Worm (Caenorhabditis elegans): ENCODE results near the gene col-180.

The col-180 gene

ce11 chrX:11666545-11667177 lies 45.4 kb downstream of the col-180 start, which contains the start of gene noca-2 (continued):
- TF ChIP-seq pqm-1 (tag; optimal IDR thresholded peaks at IDR 0.05) (no peak), fkh-4 (tag; optimal IDR thresholded peaks at IDR 0.05; ENCODE audit: borderline replicate concordance) (no peak), zag-1 (tag; optimal IDR thresholded peaks at IDR 0.05) (no peak)

- TF ChIP-seq C04F5.9 (tag; optimal IDR thresholded peaks at IDR 0.05) (no peak), snpc-4 (tag; optimal IDR thresholded peaks at IDR 0.05) (no peak), F16B12.6 (tag; optimal IDR thresholded peaks at IDR 0.05) (no peak), blmp-1 (tag; optimal IDR thresholded peaks at IDR 0.05) (peak; percentile 96), dpl-1 (GFP tag; optimal IDR thresholded peaks at IDR 0.05) (no peak), hlh-17 (GFP tag; optimal IDR thresholded peaks at IDR 0.05; ENCODE audit: borderline replicate concordance) (no peak), elt-3 (tag; optimal IDR thresholded peaks at IDR 0.05) (peak in 1 of 6 experiments; percentile 16)
Measured at ce11 chrX:11665522-11666017, 46.5 kb downstream of the col-180 start.

- TF ChIP-seq lin-14 (GFP tag; optimal IDR thresholded peaks at IDR 0.05) (peak; percentile 1), efl-1 (optimal IDR thresholded peaks at IDR 0.05) (no peak), efl-1 (GFP tag; optimal IDR thresholded peaks at IDR 0.05 in 1 of 2) (peak in 1 of 2 experiments; percentile 86), snu-23 (GFP tag; optimal IDR thresholded peaks at IDR 0.05) (no peak)
Measured at ce11 chrX:11664184-11664583, 47.9 kb downstream of the col-180 start.

DNA sequence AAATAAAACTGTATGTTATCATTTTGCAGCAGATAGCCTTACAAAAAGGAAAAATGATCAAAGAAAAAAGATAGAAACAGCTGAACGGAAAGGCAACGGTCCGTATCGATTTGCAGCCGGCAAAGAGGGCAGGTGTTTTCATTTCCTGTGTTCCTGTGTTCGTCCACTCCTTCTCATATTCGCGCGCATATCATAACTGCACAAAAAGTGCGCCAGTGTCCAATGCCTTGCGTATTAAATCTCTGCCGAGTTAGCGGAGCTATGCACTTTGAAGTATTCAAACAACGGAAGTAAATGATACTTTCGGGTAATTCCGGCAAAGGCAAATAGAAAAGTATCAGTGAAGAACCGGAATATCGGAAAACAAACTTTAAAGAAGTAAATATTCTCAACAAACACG lies 49.5 kb downstream of the col-180 start:
- TF ChIP-seq elt-2 (tag; optimal IDR thresholded peaks at IDR 0.05) = no peak
- TF ChIP-seq dpl-1 (GFP tag; optimal IDR thresholded peaks at IDR 0.05) = peak in 2 of 3 experiments; percentile 43 to 47
- peak in 1 of 2 experiments; percentile 19 for TF ChIP-seq lin-35 (GFP tag; optimal IDR thresholded peaks at IDR 0.05)
- no peak for TF ChIP-seq nhr-77 (tag; optimal IDR thresholded peaks at IDR 0.05)
- peak; percentile 8 for TF ChIP-seq rnt-1 (tag; optimal IDR thresholded peaks at IDR 0.05)
- TF ChIP-seq fkh-8 (tag; optimal IDR thresholded peaks at IDR 0.05) = peak; percentile 17
- peak; percentile 22 to 33 for TF ChIP-seq efl-1 (optimal IDR thresholded peaks at IDR 0.05)
- peak; percentile 27 to 95 for TF ChIP-seq efl-1 (GFP tag; optimal IDR thresholded peaks at IDR 0.05 in 1 of 2)

DNA sequence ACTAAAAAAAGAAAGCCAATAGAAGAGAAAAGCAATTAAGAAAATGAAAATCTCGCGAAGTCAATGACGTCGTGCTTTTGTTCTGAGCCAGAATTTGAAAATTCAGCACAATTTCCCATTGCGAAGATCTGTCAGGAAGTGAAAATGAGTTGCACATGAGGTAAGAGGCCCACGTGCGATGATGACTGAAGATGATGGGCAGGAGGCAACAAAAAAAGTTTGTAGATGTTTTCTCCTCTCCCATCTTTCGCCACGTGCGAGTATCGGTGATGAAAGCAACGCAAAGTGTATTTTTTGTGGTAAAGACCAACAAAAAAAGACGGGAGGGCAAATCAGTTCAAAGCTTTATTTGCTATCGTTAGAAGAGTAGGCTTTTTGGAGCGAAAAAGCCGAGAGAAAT lies 50.0 kb downstream of the col-180 start:
- TF ChIP-seq lin-14 (GFP tag; optimal IDR thresholded peaks at IDR 0.05) (peak; percentile 15), nhr-12 (tag; optimal IDR thresholded peaks at IDR 0.05) (no peak), lin-13 (GFP tag; optimal IDR thresholded peaks at IDR 0.05) (no peak), rnt-1 (tag; optimal IDR thresholded peaks at IDR 0.05) (no peak), unc-130 (tag; optimal IDR thresholded peaks at IDR 0.05) (no peak), unc-62 (GFP tag; optimal IDR thresholded peaks at IDR 0.05) (no peak), tbx-2 (tag; optimal IDR thresholded peaks at IDR 0.05) (peak; percentile 9), unc-98 (GFP tag; IDR thresholded peaks at IDR 0.05) (no peak), skn-1 (tag; optimal IDR thresholded peaks at IDR 0.05) (peak; percentile 4), sptf-1 (tag; optimal IDR thresholded peaks at IDR 0.05) (no peak), nhr-47 (tag; optimal IDR thresholded peaks at IDR 0.05) (no peak), hlh-17 (GFP tag; optimal IDR thresholded peaks at IDR 0.05; ENCODE audit: borderline replicate concordance) (no peak), nhr-85 (tag) (peak; percentile 0), mdl-1 (tag; optimal IDR thresholded peaks at IDR 0.05) (peak in 1 of 2 experiments; percentile 74), ama-1 (optimal IDR thresholded peaks at IDR 0.05) (no peak)

ce11 chrX:11661625-11662024 lies 50.5 kb downstream of the col-180 start, which contains the start of gene sfxn-1.5:
Gene sfxn-1.5, minus strand, starts transcription at chrX:11661660.
- TF ChIP-seq egl-27 (tag; optimal IDR thresholded peaks at IDR 0.05) = no peak
- TF ChIP-seq lir-3 (tag; optimal IDR thresholded peaks at IDR 0.05; ENCODE audit: poor library complexity) = no peak
- no peak for TF ChIP-seq zag-1 (tag; optimal IDR thresholded peaks at IDR 0.05)
- peak; percentile 0 for TF ChIP-seq hpl-2 (GFP tag; optimal IDR thresholded peaks at IDR 0.05)
- no peak for TF ChIP-seq vab-15 (tag; optimal IDR thresholded peaks at IDR 0.05)
- TF ChIP-seq dpl-1 (GFP tag; optimal IDR thresholded peaks at IDR 0.05) = no peak
- TF ChIP-seq nhr-85 (tag) = peak; percentile 74
- TF ChIP-seq grh-1 (GFP tag; IDR thresholded peaks at IDR 0.05) = no peak
- no peak for TF ChIP-seq ztf-4 (tag; optimal IDR thresholded peaks at IDR 0.05)
- TF ChIP-seq unc-130 (tag; optimal IDR thresholded peaks at IDR 0.05) = no peak
- TF ChIP-seq unc-86 (tag; optimal IDR thresholded peaks at IDR 0.05) = no peak
- TF ChIP-seq nhr-237 (tag; optimal IDR thresholded peaks at IDR 0.05) = no peak
- no peak for TF ChIP-seq ceh-90 (tag; optimal IDR thresholded peaks at IDR 0.05)
- TF ChIP-seq fkh-8 (tag; optimal IDR thresholded peaks at IDR 0.05) = no peak
- TF ChIP-seq fos-1 (tag; optimal IDR thresholded peaks at IDR 0.05) = no peak
- no peak for TF ChIP-seq ztf-11 (tag; optimal IDR thresholded peaks at IDR 0.05)
- TF ChIP-seq sptf-1 (tag; optimal IDR thresholded peaks at IDR 0.05) = no peak
- no peak for TF ChIP-seq isw-1 (GFP tag; IDR thresholded peaks at IDR 0.05)

Measured in whole organism, L1 larva.